Worm (Caenorhabditis elegans) whole organism, late embryonic: Measurements from ENCODE around the gene R10E11.5.

ENCODE experiments used
- C08G9.2 ChIP-seq: sonication (generic microtip); optimal IDR thresholded peaks from 2 replicates; lab custom pipeline; 2016; ENCODE audit warnings: mild to moderate bottlenecking, missing genetic modification characterization, moderate library complexity, missing compliant biosample characterization
- F13H6.1 ChIP-seq: sonication (generic microtip); optimal IDR thresholded peaks from 2 replicates; lab custom pipeline; 2016; ENCODE audit warnings: missing genetic modification characterization, missing compliant biosample characterization
- K09A11.1 ChIP-seq: sonication (generic microtip); optimal IDR thresholded peaks from 2 replicates; lab custom pipeline; 2017; ENCODE audit warnings: antibody characterized with exemption, mild to moderate bottlenecking, missing genetic modification characterization, missing compliant biosample characterization; ENCODE audit not compliant: insufficient read depth
- Y22D7AL.16 ChIP-seq: sonication (generic microtip); optimal IDR thresholded peaks from 2 replicates; lab custom pipeline; 2016; ENCODE audit warnings: missing genetic modification characterization, missing compliant biosample characterization
- ceh-14 ChIP-seq: sonication (generic microtip); optimal IDR thresholded peaks from 2 replicates; lab custom pipeline; 2016; ENCODE audit warnings: missing genotype, missing genetic modification characterization, missing compliant biosample characterization
- ceh-2 ChIP-seq: sonication (generic microtip); optimal IDR thresholded peaks from 2 replicates; lab custom pipeline; 2016; ENCODE audit warnings: missing genotype, missing genetic modification characterization, missing compliant biosample characterization
- ceh-24 ChIP-seq: sonication (generic microtip); optimal IDR thresholded peaks from 2 replicates; lab custom pipeline; 2016; ENCODE audit warnings: mild to moderate bottlenecking, missing genetic modification characterization, missing compliant biosample characterization
- ceh-30 ChIP-seq: fragments of 150-350 bp; optimal IDR thresholded peaks from 2 replicates; lab custom pipeline; 2014; ENCODE audit warnings: missing biosample characterization, missing genetic modification characterization
- ceh-31 ChIP-seq: sonication (generic microtip); optimal IDR thresholded peaks from 2 replicates; lab custom pipeline; 2016; ENCODE audit warnings: missing genetic modification characterization, missing compliant biosample characterization
- ceh-34 ChIP-seq: sonication (generic microtip); optimal IDR thresholded peaks from 2 replicates; lab custom pipeline; 2016; ENCODE audit warnings: mild to moderate bottlenecking, missing genetic modification characterization, missing compliant biosample characterization
- ceh-45 ChIP-seq: fragments of 200-800 bp; sonication (Bioruptor generic); IDR thresholded peaks from 2 replicates; pipeline ENCODE4 v1.3.6; 2022; ENCODE audit warnings: missing genetic modification reagents, missing genetic modification characterization, missing compliant biosample characterization
- che-1 ChIP-seq: sonication (generic microtip); optimal IDR thresholded peaks from 2 replicates; lab custom pipeline; 2016; ENCODE audit warnings: mild to moderate bottlenecking, missing genetic modification characterization, missing compliant biosample characterization
- dmd-4 ChIP-seq: sonication (generic microtip); optimal IDR thresholded peaks from 2 replicates; lab custom pipeline; 2016; ENCODE audit warnings: borderline replicate concordance, missing genetic modification characterization, missing compliant biosample characterization
- elt-2 ChIP-seq: sonication (generic microtip); optimal IDR thresholded peaks from 2 replicates; lab custom pipeline; 2016; ENCODE audit warnings: missing genetic modification reagents, missing genetic modification characterization, missing compliant biosample characterization
- elt-4 ChIP-seq: sonication (generic microtip); optimal IDR thresholded peaks from 2 replicates; lab custom pipeline; 2016; ENCODE audit warnings: missing genetic modification characterization, missing compliant biosample characterization
- fkh-10 ChIP-seq: fragments of 150-350 bp; optimal IDR thresholded peaks from 2 replicates; lab custom pipeline; 2014; ENCODE audit warnings: missing biosample characterization, missing genetic modification reagents, missing genetic modification characterization
- fkh-6 ChIP-seq: sonication (generic microtip); optimal IDR thresholded peaks from 2 replicates; lab custom pipeline; 2016; ENCODE audit warnings: missing genetic modification characterization, missing compliant biosample characterization
- hlh-30 ChIP-seq: sonication (generic microtip); optimal IDR thresholded peaks from 2 replicates; lab custom pipeline; 2017; ENCODE audit warnings: antibody characterized with exemption, missing genetic modification characterization, missing compliant biosample characterization; ENCODE audit not compliant: insufficient read depth
- hlh-6 ChIP-seq: sonication (generic microtip); optimal IDR thresholded peaks from 2 replicates; lab custom pipeline; 2016; ENCODE audit warnings: missing genotype, missing genetic modification characterization, missing compliant biosample characterization
- lim-6 ChIP-seq: sonication (generic microtip); optimal IDR thresholded peaks from 2 replicates; lab custom pipeline; 2016; ENCODE audit warnings: missing genetic modification characterization, missing compliant biosample characterization
- madf-2 ChIP-seq: sonication (generic microtip); optimal IDR thresholded peaks from 2 replicates; lab custom pipeline; 2017; ENCODE audit warnings: missing genetic modification characterization, missing compliant biosample characterization
- mec-3 ChIP-seq: sonication (generic microtip); optimal IDR thresholded peaks from 2 replicates; lab custom pipeline; 2016; ENCODE audit warnings: borderline replicate concordance, missing genetic modification characterization, missing compliant biosample characterization
- nfya-1 ChIP-seq: sonication (generic microtip); optimal IDR thresholded peaks from 2 replicates; lab custom pipeline; 2017; ENCODE audit warnings: missing genetic modification characterization, mild to moderate bottlenecking, missing compliant biosample characterization, antibody characterized with exemption, moderate library complexity
- nhr-11 ChIP-seq: fragments of 150-350 bp; optimal IDR thresholded peaks from 2 replicates; lab custom pipeline; 2014; ENCODE audit warnings: missing biosample characterization, missing genetic modification characterization
- pag-3 ChIP-seq: sonication (generic microtip); optimal IDR thresholded peaks from 2 replicates; lab custom pipeline; 2016; ENCODE audit warnings: missing compliant biosample characterization, missing genetic modification characterization, borderline replicate concordance
- pat-9 ChIP-seq: fragments of 200-800 bp; sonication (Bioruptor generic); optimal IDR thresholded peaks from 2 replicates; lab custom pipeline; 2018; ENCODE audit warnings: mild to moderate bottlenecking, missing genetic modification characterization, moderate library complexity, missing compliant biosample characterization
- pax-1 ChIP-seq: fragments of 150-350 bp; optimal IDR thresholded peaks from 2 replicates; lab custom pipeline; 2014; ENCODE audit warnings: missing biosample characterization, missing genetic modification characterization
- pqm-1 ChIP-seq: sonication (generic microtip); optimal IDR thresholded peaks from 2 replicates; lab custom pipeline; 2016; ENCODE audit warnings: missing genetic modification characterization, missing compliant biosample characterization
- pros-1 ChIP-seq: fragments of 150-350 bp; optimal IDR thresholded peaks from 2 replicates; lab custom pipeline; 2014; ENCODE audit warnings: missing biosample characterization, missing genetic modification reagents, missing genetic modification characterization
- ref-2 ChIP-seq: sonication (generic microtip); optimal IDR thresholded peaks from 2 replicates; lab custom pipeline; 2016; ENCODE audit warnings: missing genetic modification characterization, missing compliant biosample characterization
- rnt-1 ChIP-seq: sonication (generic microtip); optimal IDR thresholded peaks from 2 replicates; lab custom pipeline; 2016; ENCODE audit warnings: missing genetic modification characterization, missing compliant biosample characterization
- sdc-2 ChIP-seq: sonication (generic microtip); optimal IDR thresholded peaks from 2 replicates; lab custom pipeline; 2016; ENCODE audit warnings: missing genotype, missing genetic modification characterization, missing compliant biosample characterization
- sox-4 ChIP-seq: sonication (generic microtip); optimal IDR thresholded peaks from 2 replicates; lab custom pipeline; 2017; ENCODE audit warnings: mild to moderate bottlenecking, missing genetic modification characterization, inconsistent platforms, missing compliant biosample characterization
- syd-9 ChIP-seq: sonication (generic microtip); optimal IDR thresholded peaks from 2 replicates; lab custom pipeline; 2016; ENCODE audit warnings: mild to moderate bottlenecking, missing genetic modification characterization, moderate library complexity, missing compliant biosample characterization
- tbx-2 ChIP-seq: sonication (generic microtip); optimal IDR thresholded peaks from 2 replicates; lab custom pipeline; 2016; ENCODE audit warnings: missing genetic modification characterization, missing compliant biosample characterization
- unc-42 ChIP-seq: sonication (generic microtip); optimal IDR thresholded peaks from 2 replicates; lab custom pipeline; 2016; ENCODE audit warnings: missing genotype, missing genetic modification characterization, missing compliant biosample characterization
- unc-86 ChIP-seq: sonication (generic microtip); optimal IDR thresholded peaks from 2 replicates; lab custom pipeline; 2016; ENCODE audit warnings: missing genetic modification characterization, missing compliant biosample characterization
- zip-5 ChIP-seq: sonication (generic microtip); optimal IDR thresholded peaks from 2 replicates; lab custom pipeline; 2016; ENCODE audit warnings: missing genetic modification characterization, missing compliant biosample characterization

R10E11.5 gene

ce11 chrIII:9822942-9823341, 33.5 kb upstream of the R10E11.5 start, which contains the start of gene arl-5:
Gene arl-5 (plus strand): TSS chrIII:9823242.
- TF ChIP-seq pros-1 (no peak), fkh-10 (GFP tag; lab: Kevin White, UChicago) (no peak), madf-2 (tag; lab: Kevin White, UChicago) (no peak)

ce11 chrIII:9818763-9819162, 29.3 kb upstream of the R10E11.5 start, which contains the start of gene panl-3:
Gene panl-3 (plus strand): TSS chrIII:9819056.
- no peak for TF ChIP-seq ceh-45 (GFP tag; lab: Robert Waterston, UW)
- no peak for TF ChIP-seq pat-9 (tag; lab: Kevin White, UChicago)
- TF ChIP-seq C08G9.2 (tag; lab: Kevin White, UChicago), result peak; percentile 32
- peak; percentile 94 for TF ChIP-seq hlh-30 (tag; lab: Kevin White, UChicago)
- TF ChIP-seq pros-1, result peak; percentile 40
- TF ChIP-seq nfya-1 (tag; lab: Kevin White, UChicago), result peak; percentile 16
- peak; percentile 33 for TF ChIP-seq ceh-34 (tag; lab: Kevin White, UChicago)
- no peak for TF ChIP-seq F13H6.1 (tag; lab: Kevin White, UChicago)
- no peak for TF ChIP-seq che-1
- TF ChIP-seq rnt-1 (tag; lab: Kevin White, UChicago), result peak; percentile 14
- peak; percentile 77 for TF ChIP-seq tbx-2
- TF ChIP-seq hlh-6 (tag; lab: Kevin White, UChicago), result peak; percentile 42
- TF ChIP-seq ceh-31, result peak; percentile 41

ce11 chrIII:9817894-9818293, 28.4 kb upstream of the R10E11.5 start:
- TF ChIP-seq nhr-11 (tag; lab: Kevin White, UChicago) (no peak), ceh-45 (GFP tag; lab: Robert Waterston, UW) (no peak), mec-3 (tag; lab: Kevin White, UChicago) (no peak), unc-42 (tag; lab: Kevin White, UChicago) (no peak), dmd-4 (tag; lab: Kevin White, UChicago) (no peak), ceh-30 (tag; lab: Kevin White, UChicago) (no peak), ceh-34 (tag; lab: Kevin White, UChicago) (no peak), Y22D7AL.16 (tag; lab: Kevin White, UChicago) (no peak), pax-1 (no peak), ceh-24 (no peak), syd-9 (tag; lab: Kevin White, UChicago) (no peak), ceh-14 (no peak), elt-4 (tag; lab: Kevin White, UChicago) (no peak), zip-5 (no peak), pros-1 (no peak), fkh-10 (GFP tag; lab: Kevin White, UChicago) (no peak)
- TF ChIP-seq, all 69 proteins: peak for 0

ce11 chrIII:9817087-9817612, 27.7 kb upstream of the R10E11.5 start, which contains the start of gene cnx-1:
Gene cnx-1 (minus strand): TSS chrIII:9817137.
- TF ChIP-seq nfya-1 (tag; lab: Kevin White, UChicago) (peak; percentile 50), C08G9.2 (tag; lab: Kevin White, UChicago) (peak; percentile 12), hlh-30 (tag; lab: Kevin White, UChicago) (peak; percentile 3), lim-6 (tag; lab: Kevin White, UChicago) (no peak), ceh-30 (tag; lab: Kevin White, UChicago) (no peak), sdc-2 (peak; percentile 25), madf-2 (tag; lab: Kevin White, UChicago) (peak; percentile 11), unc-42 (tag; lab: Kevin White, UChicago) (peak; percentile 28), elt-2 (peak; percentile 18), unc-86 (tag; lab: Kevin White, UChicago) (peak; percentile 31), fkh-6 (no peak), ceh-34 (tag; lab: Kevin White, UChicago) (peak; percentile 29), tbx-2 (peak; percentile 30), syd-9 (tag; lab: Kevin White, UChicago) (no peak), pag-3 (no peak), ceh-14 (peak; percentile 21), sox-4 (no peak), rnt-1 (tag; lab: Kevin White, UChicago) (peak; percentile 60), ref-2 (peak; percentile 60), ceh-31 (peak; percentile 85), ceh-2 (tag; lab: Kevin White, UChicago) (no peak), pros-1 (peak; percentile 30), K09A11.1 (no peak), pqm-1 (no peak), fkh-10 (GFP tag; lab: Kevin White, UChicago) (no peak)
